Worm (Caenorhabditis elegans) whole organism, early embryonic: ENCODE measurements around the gene C16D9.1.

Experiments used
- B0310.2 ChIP-seq: sonication (generic microtip); optimal IDR thresholded peaks from 2 replicates; lab custom pipeline; 2016; ENCODE audit warnings: mild to moderate bottlenecking, missing genetic modification characterization, missing compliant biosample characterization
- F13C5.2 ChIP-seq: sonication (generic microtip); optimal IDR thresholded peaks from 2 replicates; lab custom pipeline; 2017; ENCODE audit warnings: mild to moderate bottlenecking, missing genetic modification characterization, inconsistent platforms, missing compliant biosample characterization
- ama-1 ChIP-seq: fragments of 150-350 bp; optimal IDR thresholded peaks from 2 replicates; lab custom pipeline; 2014
- ceh-36 ChIP-seq: sonication (generic microtip); optimal IDR thresholded peaks from 2 replicates; lab custom pipeline; 2016; ENCODE audit warnings: missing genetic modification characterization, inconsistent platforms, missing compliant biosample characterization
- ets-7 ChIP-seq: sonication (generic microtip); optimal IDR thresholded peaks from 2 replicates; lab custom pipeline; 2016; ENCODE audit warnings: missing genotype, missing genetic modification characterization, missing compliant biosample characterization
- hmg-4 ChIP-seq: fragments of 200-800 bp; sonication (Bioruptor generic); optimal IDR thresholded peaks from 2 replicates; lab custom pipeline; 2018; ENCODE audit warnings: mild to moderate bottlenecking, missing genetic modification characterization, missing compliant biosample characterization
- hnd-1 ChIP-seq: sonication (generic microtip); optimal IDR thresholded peaks from 2 replicates; lab custom pipeline; 2016; ENCODE audit warnings: missing genetic modification characterization, missing compliant biosample characterization
- sea-1 ChIP-seq: fragments of 200-800 bp; sonication (Bioruptor generic); conservative IDR thresholded peaks from 2 replicates; pipeline ENCODE4 v1.3.6; 2022; ENCODE audit warnings: missing genetic modification characterization, missing compliant biosample characterization
- tbx-37 ChIP-seq: fragments of 200-800 bp; sonication (Bioruptor generic); conservative IDR thresholded peaks from 2 replicates; pipeline ENCODE4 v1.3.6; 2022; ENCODE audit warnings: missing genetic modification reagents, missing genetic modification characterization, missing compliant biosample characterization

- TF ChIP-seq hnd-1 (tag; lab: Kevin White, UChicago) (no peak), sea-1 (GFP tag; lab: Robert Waterston, UW) (no peak), ceh-36 (no peak), B0310.2 (no peak), hmg-4 (GFP tag; lab: Kevin White, UChicago) (no peak), ets-7 (tag; lab: Kevin White, UChicago) (no peak), tbx-37 (no peak), F13C5.2 (tag; lab: Kevin White, UChicago) (no peak), ama-1 (lab: Kevin White, UChicago) (no peak)
Observed at ce11 chrV:8295866-8296265, 36.8 kb downstream of the C16D9.1 start, which contains the start of gene smex-1.
